Worm (Caenorhabditis elegans): ENCODE measurements around the gene srh-111.
"Not testable (repeated sequence)": the region's sequence is repeated elsewhere in the genome, so short reads cannot be mapped to it uniquely, and the experiment has no call there.

srh-111 gene

ce11 chrV:17467881-17468280, 17.1 kb downstream of the srh-111 start:
- no peak for TF ChIP-seq efl-1 (optimal IDR thresholded peaks at IDR 0.05)
- peak in 1 of 2 experiments; percentile 59 for TF ChIP-seq efl-1 (GFP tag; optimal IDR thresholded peaks at IDR 0.05 in 1 of 2)
- TF ChIP-seq hlh-4 (tag; optimal IDR thresholded peaks at IDR 0.05): no peak

- TF ChIP-seq lir-3 (tag; optimal IDR thresholded peaks at IDR 0.05; ENCODE audit: poor library complexity): no peak
- TF ChIP-seq efl-3 (GFP tag; optimal IDR thresholded peaks at IDR 0.05): no peak
- no peak for TF ChIP-seq F16B12.6 (tag; optimal IDR thresholded peaks at IDR 0.05)
- no peak for TF ChIP-seq unc-86 (tag; optimal IDR thresholded peaks at IDR 0.05)
- no peak for TF ChIP-seq nhr-71 (tag; optimal IDR thresholded peaks at IDR 0.05)
- no peak for TF ChIP-seq unc-62 (GFP tag; optimal IDR thresholded peaks at IDR 0.05)
- TF ChIP-seq hlh-4 (tag; optimal IDR thresholded peaks at IDR 0.05): no peak
- no peak for TF ChIP-seq unc-130 (tag; optimal IDR thresholded peaks at IDR 0.05)
- no peak for TF ChIP-seq egl-27 (tag; optimal IDR thresholded peaks at IDR 0.05)
- TF ChIP-seq dsc-1 (tag; optimal IDR thresholded peaks at IDR 0.05): no peak
- TF ChIP-seq nhr-11 (tag; optimal IDR thresholded peaks at IDR 0.05): no peak
- no peak for TF ChIP-seq ceh-82 (tag; optimal IDR thresholded peaks at IDR 0.05)
- TF ChIP-seq snu-23 (GFP tag; optimal IDR thresholded peaks at IDR 0.05): no peak
- no peak for TF ChIP-seq lin-39 (tag; optimal IDR thresholded peaks at IDR 0.05)
- no peak for TF ChIP-seq aly-2 (tag; optimal IDR thresholded peaks at IDR 0.05)
- TF ChIP-seq lin-15B (tag; optimal IDR thresholded peaks at IDR 0.05): no peak
- no peak for TF ChIP-seq skn-1 (tag; optimal IDR thresholded peaks at IDR 0.05)
- TF ChIP-seq nhr-77 (tag; optimal IDR thresholded peaks at IDR 0.05): no peak
- TF ChIP-seq vab-15 (tag; optimal IDR thresholded peaks at IDR 0.05): no peak
These were observed 18.2 kb downstream of the srh-111 start, which contains the start of gene srw-72 for ce11 chrV:17466751-17467150. srw-72 (plus strand) TSS chrV:17467051.

- TF ChIP-seq lir-3 (tag; optimal IDR thresholded peaks at IDR 0.05; ENCODE audit: poor library complexity); ztf-11 (tag; optimal IDR thresholded peaks at IDR 0.05); lin-13 (GFP tag; optimal IDR thresholded peaks at IDR 0.05): not testable (repeated sequence)
These were observed 20.7 kb downstream of the srh-111 start, which contains the start of gene F20E11.7 for ce11 chrV:17464278-17464677. F20E11.7 (plus strand) TSS chrV:17464578.

ce11 chrV:17460061-17460460, 24.9 kb downstream of the srh-111 start, which contains the start of gene srz-48:
srz-48 (minus strand) TSS chrV:17460161.
- TF ChIP-seq lin-15B (tag; optimal IDR thresholded peaks at IDR 0.05) (no peak), egl-27 (tag; optimal IDR thresholded peaks at IDR 0.05) (no peak), ceh-63 (GFP tag; optimal IDR thresholded peaks at IDR 0.05) (no peak), nhr-11 (tag; optimal IDR thresholded peaks at IDR 0.05) (no peak), nhr-237 (tag; optimal IDR thresholded peaks at IDR 0.05) (no peak), swsn-7 (tag; optimal IDR thresholded peaks at IDR 0.05) (no peak), nhr-77 (tag; optimal IDR thresholded peaks at IDR 0.05) (no peak), fos-1 (tag; optimal IDR thresholded peaks at IDR 0.05) (no peak)

ce11 chrV:17458069-17458468, 26.9 kb downstream of the srh-111 start, which contains the start of gene str-200:
str-200 (minus strand) TSS chrV:17458169.
- TF ChIP-seq lin-15B (tag; optimal IDR thresholded peaks at IDR 0.05) (no peak), fos-1 (tag; optimal IDR thresholded peaks at IDR 0.05) (no peak), tlp-1 (tag; optimal IDR thresholded peaks at IDR 0.05) (no peak), aha-1 (tag; optimal IDR thresholded peaks at IDR 0.05) (no peak), nhr-85 (tag) (no peak), unc-98 (GFP tag; IDR thresholded peaks at IDR 0.05) (no peak), ceh-88 (GFP tag; IDR thresholded peaks at IDR 0.05) (no peak), skn-1 (tag; optimal IDR thresholded peaks at IDR 0.05) (no peak), efl-1 (optimal IDR thresholded peaks at IDR 0.05) (no peak), efl-1 (GFP tag; optimal IDR thresholded peaks at IDR 0.05 in 1 of 2) (no peak), egl-13 (tag; optimal IDR thresholded peaks at IDR 0.05) (no peak), snpc-4 (tag; optimal IDR thresholded peaks at IDR 0.05) (no peak), nhr-84 (tag; optimal IDR thresholded peaks at IDR 0.05) (no peak), vab-15 (tag; optimal IDR thresholded peaks at IDR 0.05) (no peak), Y116A8C.19 (tag; optimal IDR thresholded peaks at IDR 0.05; ENCODE audit: borderline replicate concordance) (no peak), ztf-4 (tag; optimal IDR thresholded peaks at IDR 0.05) (no peak), ces-1 (GFP tag; optimal IDR thresholded peaks at IDR 0.05) (no peak)
